Fruit fly (Drosophila melanogaster): ENCODE measurements around the gene dgt6.

- TF ChIP-seq psq (optimal IDR thresholded peaks at IDR 0.05), result no peak
- no peak for TF ChIP-seq usp (GFP tag; optimal IDR thresholded peaks at IDR 0.05)
- TF ChIP-seq EcR (GFP tag; optimal IDR thresholded peaks at IDR 0.05), result no peak
- TF ChIP-seq pan (optimal IDR thresholded peaks at IDR 0.05), result no peak
- TF ChIP-seq CG8478 (optimal IDR thresholded peaks at IDR 0.05), result no peak
- no peak for TF ChIP-seq Dll (optimal IDR thresholded peaks at IDR 0.05)
Observed at dm6 chr3R:29096009-29096443, 34.7 kb downstream of the dgt6 start.

Data from whole organism.